Worm (Caenorhabditis elegans) whole organism, young adult: ENCODE results near the gene dhs-14.

Experiments used
- F37B4.10 ChIP-seq: fragments of 200-800 bp; sonication (Bioruptor generic); IDR thresholded peaks from 2 replicates; pipeline ENCODE4 v1.3.6; 2022; ENCODE audit warnings: missing genetic modification characterization, missing compliant biosample characterization
- attf-6 ChIP-seq: fragments of 200-800 bp; sonication (Bioruptor generic); IDR thresholded peaks from 2 replicates; pipeline ENCODE4 v1.3.6; 2022; ENCODE audit warnings: missing genetic modification reagents, missing genetic modification characterization, missing compliant biosample characterization
- hmg-20 ChIP-seq: fragments of 200-800 bp; sonication (Bioruptor generic); IDR thresholded peaks from 2 replicates; pipeline ENCODE4 v1.3.6; 2022; ENCODE audit warnings: missing genetic modification reagents, missing genetic modification characterization, missing compliant biosample characterization
- nfya-1 ChIP-seq: sonication (generic microtip); optimal IDR thresholded peaks from 2 replicates; lab custom pipeline; 2017; ENCODE audit warnings: antibody characterized with exemption, missing compliant biosample characterization, missing genetic modification characterization, borderline replicate concordance; ENCODE audit not compliant: insufficient read depth

DNA sequence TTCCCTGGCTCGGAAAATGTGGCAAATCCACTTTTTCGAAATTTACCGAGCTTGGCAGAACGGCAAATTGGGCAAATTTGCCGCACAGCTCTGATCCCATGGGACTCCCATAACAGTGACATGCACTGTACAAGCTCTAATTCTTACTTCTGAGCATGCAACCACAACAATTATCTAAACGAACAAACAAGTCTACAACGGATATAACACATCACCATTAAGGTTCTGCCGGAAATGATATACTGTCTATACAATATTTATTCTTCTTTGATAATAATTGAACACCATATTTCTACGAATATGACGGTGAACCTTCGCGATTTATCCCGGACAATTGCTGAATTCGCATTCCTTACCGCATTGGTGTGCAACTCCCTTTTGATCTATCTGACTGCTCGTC lies 36.8 kb downstream of the dhs-14 start, which contains the start of gene str-33:
- TF ChIP-seq nfya-1 (tag; lab: Kevin White, UChicago) (no peak), hmg-20 (GFP tag; lab: Robert Waterston, UW) (no peak), attf-6 (no peak), F37B4.10 (GFP tag; lab: Robert Waterston, UW) (no peak)
